Worm (Caenorhabditis elegans) whole organism, L4 larva: Measurements from ENCODE around the gene spk-1.

Experiments
- F10B5.3 ChIP-seq: sonication (generic microtip); optimal IDR thresholded peaks from 2 replicates; lab custom pipeline; 2016; ENCODE audit warnings: mild to moderate bottlenecking, missing genetic modification characterization, missing compliant biosample characterization
- T20F7.1 ChIP-seq: fragments of 200-800 bp; sonication (Bioruptor generic); optimal IDR thresholded peaks from 2 replicates; lab custom pipeline; 2018; ENCODE audit warnings: mild to moderate bottlenecking, missing genetic modification characterization, missing compliant biosample characterization
- ZK546.5 ChIP-seq, 2 experiments: sonication (generic microtip); optimal IDR thresholded peaks; 2 replicates each; lab custom pipeline; 2017; ENCODE audit warnings: missing biosample characterization in 2 of 2, missing genetic modification characterization in 2 of 2
- aha-1 ChIP-seq: fragments of 150-350 bp; peaks from one replicate; lab custom pipeline; 2014; ENCODE audit warnings: missing biosample characterization, missing genetic modification characterization
- ama-1 ChIP-seq: fragments of 150-350 bp; optimal IDR thresholded peaks from 2 replicates; lab custom pipeline; 2014; ENCODE audit warnings: inconsistent platforms, mixed read lengths
- arid-1 ChIP-seq: fragments of 200-800 bp; sonication (Bioruptor generic); conservative IDR thresholded peaks from 2 replicates; pipeline ENCODE4 v1.3.6; 2022; ENCODE audit warnings: missing genetic modification reagents, missing genetic modification characterization, missing compliant biosample characterization
- attf-4 ChIP-seq: sonication (generic microtip); optimal IDR thresholded peaks from 3 replicates; lab custom pipeline; 2017; ENCODE audit warnings: missing biosample characterization, missing genetic modification characterization
- ceh-28 ChIP-seq: fragments of 150-350 bp; optimal IDR thresholded peaks from 2 replicates; lab custom pipeline; 2014; ENCODE audit warnings: missing biosample characterization, missing genetic modification reagents, missing genetic modification characterization
- ceh-44 ChIP-seq: fragments of 200-800 bp; sonication (Bioruptor generic); IDR thresholded peaks from 2 replicates; pipeline ENCODE4 v1.3.6; 2022; ENCODE audit warnings: missing genetic modification reagents, missing genetic modification characterization, missing compliant biosample characterization
- ceh-62 ChIP-seq: sonication (generic microtip); optimal IDR thresholded peaks from 2 replicates; lab custom pipeline; 2017; ENCODE audit warnings: missing biosample characterization, missing genetic modification characterization
- ces-1 ChIP-seq: fragments of 150-350 bp; sonication (generic microtip); optimal IDR thresholded peaks from 4 replicates; lab custom pipeline; 2014; ENCODE audit warnings: missing biosample characterization, missing genetic modification reagents, missing genetic modification characterization
- ctbp-1 ChIP-seq: fragments of 200-800 bp; sonication (Bioruptor generic); IDR thresholded peaks from 2 replicates; pipeline ENCODE4 v1.3.6; 2022; ENCODE audit warnings: missing genetic modification reagents, missing genetic modification characterization, missing compliant biosample characterization
- dmd-6 ChIP-seq: fragments of 200-800 bp; sonication (Bioruptor generic); IDR thresholded peaks from 2 replicates; pipeline ENCODE4 v1.3.6; 2022; ENCODE audit warnings: missing genetic modification reagents, missing genetic modification characterization, missing compliant biosample characterization
- dmd-9 ChIP-seq: fragments of 200-800 bp; sonication (Bioruptor generic); IDR thresholded peaks from 2 replicates; pipeline ENCODE4 v1.3.6; 2022; ENCODE audit warnings: missing genetic modification reagents, missing genetic modification characterization, missing compliant biosample characterization
- dve-1 ChIP-seq: sonication (generic microtip); optimal IDR thresholded peaks from 2 replicates; lab custom pipeline; 2017; ENCODE audit warnings: antibody characterized with exemption, mild to moderate bottlenecking, missing genetic modification characterization, missing compliant biosample characterization; ENCODE audit not compliant: insufficient read depth
- hlh-30 ChIP-seq: sonication (generic microtip); optimal IDR thresholded peaks from 2 replicates; lab custom pipeline; 2017; ENCODE audit warnings: antibody characterized with exemption, mild to moderate bottlenecking, missing genetic modification characterization, missing compliant biosample characterization; ENCODE audit not compliant: insufficient read depth
- lin-13 ChIP-seq: fragments of 150-350 bp; optimal IDR thresholded peaks from 2 replicates; lab custom pipeline; 2014; ENCODE audit warnings: missing biosample characterization, missing genetic modification reagents, missing genetic modification characterization
- lin-29 ChIP-seq: fragments of 200-800 bp; sonication (Bioruptor generic); IDR thresholded peaks from 2 replicates; pipeline ENCODE4 v1.3.6; 2022; ENCODE audit warnings: missing genetic modification reagents, missing genetic modification characterization, missing compliant biosample characterization
- lir-3 ChIP-seq: sonication (generic microtip); optimal IDR thresholded peaks from 2 replicates; lab custom pipeline; 2016; ENCODE audit warnings: mild to moderate bottlenecking, missing genetic modification characterization, missing compliant biosample characterization
- lsy-2 ChIP-seq, 2 experiments: fragments of 150-350 bp in 1 of 2; sonication (generic microtip) in 1 of 2; optimal IDR thresholded peaks; 2 replicates each; lab custom pipeline; 2014 to 2017; ENCODE audit warnings: missing biosample characterization in 2 of 2, missing genetic modification characterization in 2 of 2
- mdt-29 ChIP-seq: fragments of 200-800 bp; sonication (Bioruptor generic); IDR thresholded peaks from 2 replicates; pipeline ENCODE4 v1.3.6; 2022; ENCODE audit warnings: missing genetic modification reagents, missing genetic modification characterization, missing compliant biosample characterization
- mep-1 ChIP-seq: fragments of 150-350 bp; sonication (generic microtip); optimal IDR thresholded peaks from 3 replicates; lab custom pipeline; 2014; ENCODE audit warnings: missing biosample characterization, missing genetic modification characterization
- mes-2 ChIP-seq: sonication (generic microtip); optimal IDR thresholded peaks from 2 replicates; lab custom pipeline; 2016; ENCODE audit warnings: missing genotype, mild to moderate bottlenecking, missing genetic modification characterization, missing compliant biosample characterization; ENCODE audit not compliant: poor library complexity, severe bottlenecking
- nhr-10 ChIP-seq: fragments of 150-350 bp; optimal IDR thresholded peaks from 2 replicates; lab custom pipeline; 2014; ENCODE audit warnings: missing biosample characterization, missing genetic modification characterization
- nhr-11 ChIP-seq: fragments of 150-350 bp; optimal IDR thresholded peaks from 2 replicates; lab custom pipeline; 2014; ENCODE audit warnings: missing biosample characterization, missing genetic modification characterization
- nhr-237 ChIP-seq: sonication (generic microtip); optimal IDR thresholded peaks from 2 replicates; lab custom pipeline; 2017; ENCODE audit warnings: missing biosample characterization, missing genetic modification characterization
- nhr-25 ChIP-seq: sonication (generic microtip); optimal IDR thresholded peaks from 2 replicates; lab custom pipeline; 2017; ENCODE audit warnings: missing genetic modification characterization, mild to moderate bottlenecking, missing compliant biosample characterization, antibody characterized with exemption, moderate library complexity, borderline replicate concordance; ENCODE audit not compliant: insufficient read depth
- nhr-28 ChIP-seq: fragments of 150-350 bp; optimal IDR thresholded peaks from 2 replicates; lab custom pipeline; 2014; ENCODE audit warnings: missing biosample characterization, missing genetic modification characterization
- nhr-48 ChIP-seq: sonication (generic microtip); optimal IDR thresholded peaks from 2 replicates; lab custom pipeline; 2016; ENCODE audit warnings: mild to moderate bottlenecking, missing genetic modification characterization, missing compliant biosample characterization
- nhr-77 ChIP-seq: fragments of 150-350 bp; optimal IDR thresholded peaks from 2 replicates; lab custom pipeline; 2014; ENCODE audit warnings: missing biosample characterization, missing genetic modification characterization
- pha-4 ChIP-seq, 2 experiments: fragments of 150-350 bp in 1 of 2; fragments of 200-800 bp in 1 of 2; sonication (Bioruptor generic) in 1 of 2; IDR thresholded peaks in 1 of 2; optimal IDR thresholded peaks in 1 of 2; 2 replicates each; pipeline versions ENCODE4 v1.3.6 to Lab custom; 2014 to 2022; ENCODE audit warnings: missing genetic modification characterization in 2 of 2, missing genetic modification reagents in 2 of 2, missing biosample characterization in 1 of 2, missing compliant biosample characterization in 1 of 2
- php-3 ChIP-seq: fragments of 200-800 bp; sonication (Bioruptor generic); IDR thresholded peaks from 2 replicates; pipeline ENCODE4 v1.3.6; 2022; ENCODE audit warnings: missing genetic modification reagents, missing genetic modification characterization, missing compliant biosample characterization
- rbr-2 ChIP-seq: sonication (generic microtip); optimal IDR thresholded peaks from 2 replicates; lab custom pipeline; 2016; ENCODE audit warnings: missing genotype, missing genetic modification characterization, missing compliant biosample characterization
- sdz-12 ChIP-seq: fragments of 200-800 bp; sonication (Bioruptor generic); optimal IDR thresholded peaks from 2 replicates; lab custom pipeline; 2018; ENCODE audit warnings: mild to moderate bottlenecking, missing genetic modification characterization, missing compliant biosample characterization
- spr-1 ChIP-seq: sonication (generic microtip); optimal IDR thresholded peaks from 2 replicates; lab custom pipeline; 2016; ENCODE audit warnings: mild to moderate bottlenecking, missing genetic modification characterization, missing compliant biosample characterization
- unc-62 ChIP-seq, 3 experiments: fragments of 150-350 bp in 1 of 3; sonication (generic microtip); optimal IDR thresholded peaks in 2 of 3; peaks in 1 of 3; 1 replicate in 1 of 3; 2 replicates in 2 of 3; lab custom pipeline; 2014 to 2017; ENCODE audit warnings: missing biosample characterization in 3 of 3, missing genetic modification characterization in 3 of 3, missing genetic modification reagents in 3 of 3, missing genotype in 1 of 3
- zip-11 ChIP-seq: fragments of 200-800 bp; sonication (Bioruptor generic); IDR thresholded peaks from 2 replicates; pipeline ENCODE4 v1.3.6; 2022; ENCODE audit warnings: missing genetic modification characterization, missing compliant biosample characterization

spk-1 gene

DNA sequence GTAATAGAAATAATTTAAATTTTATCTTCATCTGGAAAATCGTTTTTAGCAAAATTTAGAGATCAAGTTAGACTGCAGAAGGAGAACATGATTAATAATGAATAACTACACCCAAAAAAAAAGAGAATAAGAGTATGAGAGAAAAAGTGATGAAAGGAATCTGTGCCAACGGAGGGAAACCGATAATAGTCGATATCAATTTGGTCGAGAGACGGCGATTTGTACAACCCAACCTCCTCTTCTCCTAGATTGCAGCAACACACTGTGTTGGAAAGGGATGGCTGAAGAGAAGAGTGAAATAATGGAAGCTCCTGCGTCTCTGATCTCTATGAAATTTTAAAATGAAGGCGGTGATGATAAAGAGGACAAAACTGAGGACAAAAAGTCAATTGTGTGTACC lies 18.1 kb downstream of the spk-1 start (continued):
- TF ChIP-seq dve-1 (tag; lab: Kevin White, UChicago) (peak; percentile 26), zip-11 (no peak)
- TF ChIP-seq, all 104 proteins: peak for 12

DNA sequence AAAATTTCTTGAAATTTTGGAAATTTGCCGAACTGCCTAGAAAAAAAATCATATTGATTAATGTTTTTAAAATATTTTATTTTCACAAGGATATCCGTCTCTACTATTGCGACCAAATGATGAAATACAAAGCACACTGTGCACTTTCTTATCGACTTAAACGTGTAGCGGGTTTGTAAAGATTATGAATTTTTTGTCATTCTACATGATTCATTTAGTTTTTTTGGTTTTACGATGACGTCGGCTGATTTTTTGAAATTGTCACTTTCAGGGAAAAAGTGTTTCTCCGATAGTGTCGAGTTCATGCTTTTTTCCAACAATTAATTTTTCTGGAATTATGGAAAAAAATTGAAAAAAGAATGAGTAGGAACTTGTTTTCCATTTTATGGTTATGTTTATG lies 20.2 kb downstream of the spk-1 start:
- TF ChIP-seq ceh-28 (no peak), lin-29 (no peak), ceh-44 (GFP tag; lab: Robert Waterston, UW) (no peak), lir-3 (tag; lab: Kevin White, UChicago) (no peak), mdt-29 (GFP tag; lab: Robert Waterston, UW) (no peak), dve-1 (tag; lab: Kevin White, UChicago) (peak; percentile 7), T20F7.1 (GFP tag; lab: Kevin White, UChicago) (no peak), ceh-62 (tag; lab: Kevin White, UChicago) (no peak), lin-13 (no peak), attf-4 (tag; lab: Kevin White, UChicago) (no peak), dmd-6 (GFP tag; lab: Robert Waterston, UW) (peak; percentile 40; the same call in 1 of the 2 replicates), ces-1 (GFP tag; lab: Kevin White, UChicago) (no peak), nhr-237 (tag; lab: Kevin White, UChicago) (no peak), arid-1 (no peak), pha-4 (GFP tag; IDR thresholded peaks at IDR 0.05; lab: Robert Waterston, UW) (no peak), pha-4 (tag; optimal IDR thresholded peaks at IDR 0.05; lab: Kevin White, UChicago) (no peak), ama-1 (lab: Kevin White, UChicago) (no peak)

DNA sequence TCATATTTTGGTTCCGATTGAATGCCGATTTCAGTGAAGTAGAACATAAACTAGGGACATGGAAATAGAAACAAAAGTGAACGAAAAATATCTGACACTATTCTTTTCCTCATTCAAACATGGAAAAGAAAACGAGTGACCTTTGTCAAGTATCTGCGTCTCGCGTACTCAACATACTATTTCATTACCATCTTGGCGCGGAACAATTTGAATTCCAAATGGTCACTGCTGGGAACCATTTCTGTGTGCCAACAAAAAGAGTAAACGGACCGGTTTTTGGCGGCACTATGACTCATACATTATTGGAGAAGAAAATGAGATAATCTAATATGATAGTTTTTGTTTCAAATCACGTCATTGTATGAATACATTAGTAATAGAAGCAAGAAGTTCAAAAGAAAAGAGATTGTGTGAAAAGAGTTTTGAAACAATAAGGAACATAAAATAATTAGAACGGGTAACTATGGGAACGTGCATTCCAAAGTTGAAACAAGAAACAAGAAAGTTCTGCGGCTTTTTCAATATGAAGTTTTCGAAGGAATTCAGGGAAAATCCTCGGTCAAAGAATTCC lies 26.1 kb downstream of the spk-1 start:
- no peak for TF ChIP-seq nhr-28 (tag; lab: Kevin White, UChicago)
- peak; percentile 73 for TF ChIP-seq aha-1 (tag; lab: Kevin White, UChicago)
- peak in 1 of 2 experiments; percentile 17 for TF ChIP-seq lsy-2 (tag; optimal IDR thresholded peaks at IDR 0.05; lab: Kevin White, UChicago)

DNA sequence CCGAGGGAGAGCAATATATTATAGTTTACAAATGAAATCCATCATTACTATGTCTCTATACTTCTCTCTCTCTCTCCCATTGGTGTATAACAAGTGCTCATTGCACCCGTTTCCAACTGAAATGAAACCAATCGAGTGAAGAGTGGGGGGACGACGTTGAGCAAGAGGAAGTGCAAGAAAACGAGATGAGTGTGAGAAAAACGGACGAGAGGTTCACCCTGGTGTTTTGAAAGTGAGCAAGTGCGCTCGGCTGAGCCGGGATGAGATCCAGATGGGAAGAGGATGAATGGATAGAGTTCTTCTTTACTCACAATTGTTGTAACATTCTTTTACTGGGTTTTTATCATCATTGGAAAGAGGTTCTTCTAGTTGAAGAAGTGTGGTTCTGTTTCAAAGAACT lies 27.3 kb downstream of the spk-1 start:
- TF ChIP-seq sdz-12 (no peak), nhr-25 (tag; lab: Kevin White, UChicago) (no peak), nhr-10 (tag; lab: Kevin White, UChicago) (no peak), attf-4 (tag; lab: Kevin White, UChicago) (no peak), spr-1 (tag; lab: Kevin White, UChicago) (no peak), nhr-48 (peak; percentile 3), nhr-77 (no peak), nhr-11 (tag; lab: Kevin White, UChicago) (peak; percentile 21), hlh-30 (no peak), mes-2 (peak; percentile 34), unc-62 (GFP tag; optimal IDR thresholded peaks at IDR 0.05 in 1 of 2; lab: Kevin White, UChicago) (peak in 1 of 2 experiments; percentile 23), unc-62 (tag; optimal IDR thresholded peaks at IDR 0.05; lab: Kevin White, UChicago) (no peak), ZK546.5 (tag; optimal IDR thresholded peaks at IDR 0.05; lab: Kevin White, UChicago) (no peak), mep-1 (tag; lab: Kevin White, UChicago) (peak; percentile 4), php-3 (GFP tag; lab: Robert Waterston, UW) (no peak), rbr-2 (peak; percentile 18), dmd-9 (GFP tag; lab: Robert Waterston, UW) (no peak), ctbp-1 (GFP tag; lab: Robert Waterston, UW) (no peak), F10B5.3 (tag; lab: Kevin White, UChicago) (no peak)
